Fruit fly (Drosophila melanogaster): ENCODE measurements around the gene Nepl9.

Gene Nepl9

dm6 chr2L:16818335-16818973 lies 18.6 kb downstream of the Nepl9 start (continued):
- peak; percentile 63 for TF ChIP-seq CG3032 (tag; optimal IDR thresholded peaks at IDR 0.05)
- TF ChIP-seq esn (GFP tag; optimal IDR thresholded peaks at IDR 0.05): peak; percentile 75
- peak; percentile 37 for TF ChIP-seq CG4318 (GFP tag; optimal IDR thresholded peaks at IDR 0.05)
- TF ChIP-seq salr (GFP tag; optimal IDR thresholded peaks at IDR 0.05): peak; percentile 30 to 75
- TF ChIP-seq spab (GFP tag; optimal IDR thresholded peaks at IDR 0.05): peak; percentile 73
- TF ChIP-seq Hr39 (GFP tag; optimal IDR thresholded peaks at IDR 0.05): peak; percentile 51
- TF ChIP-seq dac (GFP tag; optimal IDR thresholded peaks at IDR 0.05): no peak
- TF ChIP-seq svp (GFP tag): peak; percentile 71
- TF ChIP-seq fd59A (GFP tag; optimal IDR thresholded peaks at IDR 0.05): peak; percentile 61
- peak; percentile 75 for TF ChIP-seq CG10631 (GFP tag; optimal IDR thresholded peaks at IDR 0.05)
- peak; percentile 59 for TF ChIP-seq dsx (GFP tag; optimal IDR thresholded peaks at IDR 0.05; ENCODE audit: poor library complexity, severe bottlenecking)
- TF ChIP-seq pdm3 (GFP tag; optimal IDR thresholded peaks at IDR 0.05): peak; percentile 75
- peak; percentile 58 for TF ChIP-seq CG8319 (GFP tag; optimal IDR thresholded peaks at IDR 0.05)
- TF ChIP-seq Sox15 (GFP tag; optimal IDR thresholded peaks at IDR 0.05): peak; percentile 44
- TF ChIP-seq CG8632 (GFP tag; optimal IDR thresholded peaks at IDR 0.05): peak; percentile 72
- TF ChIP-seq Hr4 (GFP tag; optimal IDR thresholded peaks at IDR 0.05): peak; percentile 80
- peak; percentile 70 for TF ChIP-seq net (GFP tag; optimal IDR thresholded peaks at IDR 0.05)
- TF ChIP-seq Ets96B (tag; optimal IDR thresholded peaks at IDR 0.05): peak; percentile 72
- TF ChIP-seq CG15336 (GFP tag; IDR thresholded peaks at IDR 0.05): peak; percentile 84
- TF ChIP-seq CG34406 (GFP tag; optimal IDR thresholded peaks at IDR 0.05): peak; percentile 56
- TF ChIP-seq Ets21C (GFP tag; optimal IDR thresholded peaks at IDR 0.05): peak; percentile 10
- TF ChIP-seq CG6163 (GFP tag; IDR thresholded peaks at IDR 0.05): peak; percentile 79
- TF ChIP-seq Eip75B (GFP tag; optimal IDR thresholded peaks at IDR 0.05): peak; percentile 69

- TF ChIP-seq Met (GFP tag; optimal IDR thresholded peaks at IDR 0.05) (peak; percentile 20), CG11902 (GFP tag; optimal IDR thresholded peaks at IDR 0.05) (no peak), Lpt (GFP tag; optimal IDR thresholded peaks at IDR 0.05) (no peak), CG31627 (GFP tag; optimal IDR thresholded peaks at IDR 0.05) (peak; percentile 5), fd85E (GFP tag; optimal IDR thresholded peaks at IDR 0.05) (no peak), svp (GFP tag) (peak; percentile 96), Sox102F (GFP tag; optimal IDR thresholded peaks at IDR 0.05) (no peak), Hr39 (GFP tag; optimal IDR thresholded peaks at IDR 0.05) (peak; percentile 2), topi (GFP tag; optimal IDR thresholded peaks at IDR 0.05) (peak; percentile 7), CG10631 (GFP tag; optimal IDR thresholded peaks at IDR 0.05) (no peak), Eip78C (GFP tag) (peak; percentile 33), CG16779 (tag; optimal IDR thresholded peaks at IDR 0.05) (no peak), vri (GFP tag; optimal IDR thresholded peaks at IDR 0.05) (peak; percentile 86)
Observed at dm6 chr2L:16817421-16818101, 19.5 kb downstream of the Nepl9 start.

- TF ChIP-seq Blimp-1 (GFP tag; optimal IDR thresholded peaks at IDR 0.05) (peak; percentile 96), fkh (GFP tag; optimal IDR thresholded peaks at IDR 0.05) (peak; percentile 25), svp (GFP tag) (peak; percentile 73), achi (GFP tag; optimal IDR thresholded peaks at IDR 0.05) (no peak), CG6854 (GFP tag; optimal IDR thresholded peaks at IDR 0.05) (peak; percentile 82)
Observed at dm6 chr2L:16816750-16817087, 20.3 kb downstream of the Nepl9 start.
